Worm (Caenorhabditis elegans) whole organism, young adult: Measurements from ENCODE around the gene syd-2.

Experiments
- C17E4.6 ChIP-seq: fragments of 200-800 bp; sonication (Bioruptor generic); IDR thresholded peaks from 2 replicates; pipeline ENCODE4 v1.3.6; 2022; ENCODE audit warnings: missing genetic modification reagents, missing genetic modification characterization, missing compliant biosample characterization
- ama-1 ChIP-seq, 3 experiments: fragments of 150-350 bp in 1 of 3; sonication (generic microtip) in 2 of 3; optimal IDR thresholded peaks; 2 replicates each; lab custom pipeline; 2014 to 2018; ENCODE audit warnings: missing biosample characterization in 2 of 3, missing genetic modification characterization in 2 of 3, missing genetic modification reagents in 2 of 3
- mxl-1 ChIP-seq: sonication (generic microtip); optimal IDR thresholded peaks from 2 replicates; lab custom pipeline; 2016; ENCODE audit warnings: missing genetic modification characterization, missing compliant biosample characterization
- pha-4 ChIP-seq: fragments of 150-350 bp; sonication (generic microtip); optimal IDR thresholded peaks from 2 replicates; lab custom pipeline; 2014; ENCODE audit warnings: missing biosample characterization, missing genetic modification reagents, missing genetic modification characterization
- rpc-1 ChIP-seq, 2 experiments: fragments of 150-350 bp in 1 of 2; sonication (generic microtip) in 1 of 2; optimal IDR thresholded peaks; 2 replicates each; lab custom pipeline; 2014 to 2018; ENCODE audit warnings: missing biosample characterization in 1 of 2, missing genetic modification characterization in 1 of 2, missing genetic modification reagents in 1 of 2, missing genotype in 1 of 2
- tbp1 ChIP-seq: fragments of 200-800 bp; sonication (Bioruptor generic); optimal IDR thresholded peaks from 2 replicates; lab custom pipeline; 2018; ENCODE audit warnings: mild to moderate bottlenecking, missing genetic modification characterization, missing compliant biosample characterization

ce11 chrX:10597554-10598191 lies 42.6 kb upstream of the syd-2 start:
- no peak for TF ChIP-seq C17E4.6
- no peak for TF ChIP-seq mxl-1 (tag; lab: Kevin White, UChicago)
- TF ChIP-seq ama-1 (optimal IDR thresholded peaks at IDR 0.05; lab: Kevin White, UChicago): no peak
- TF ChIP-seq ama-1 (GFP tag; optimal IDR thresholded peaks at IDR 0.05; lab: Kevin White, UChicago): no peak
- TF ChIP-seq tbp1 (GFP tag; lab: Kevin White, UChicago): no peak
- TF ChIP-seq pha-4 (tag; lab: Kevin White, UChicago): no peak
- TF ChIP-seq rpc-1 (optimal IDR thresholded peaks at IDR 0.05; lab: Kevin White, UChicago): no peak
- no peak for TF ChIP-seq rpc-1 (tag; optimal IDR thresholded peaks at IDR 0.05; lab: Kevin White, UChicago)
